Fruit fly (Drosophila melanogaster): ENCODE results near the gene Eno.

DNA sequence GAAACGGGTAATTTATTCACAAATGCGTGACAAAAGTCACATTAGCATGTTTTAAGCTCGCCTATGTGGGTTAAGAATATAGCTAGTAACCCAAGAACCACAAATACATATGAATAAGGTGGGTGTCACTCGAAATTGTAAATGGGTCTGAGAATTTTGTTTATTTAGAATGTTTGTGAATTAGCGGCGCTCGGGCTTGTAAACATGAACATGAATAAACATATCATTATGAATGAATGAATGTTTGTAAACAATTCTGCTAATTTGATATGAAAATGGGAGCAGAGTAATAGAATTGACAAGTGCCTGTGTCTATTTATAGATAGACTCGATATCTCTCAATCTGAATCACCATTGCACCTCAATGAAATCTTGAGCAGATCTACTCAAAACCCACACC is 5.7 kb upstream of the Eno start:
- no peak for TF ChIP-seq cnc (optimal IDR thresholded peaks at IDR 0.05)
- TF ChIP-seq kay (GFP tag; ENCODE audit: borderline replicate concordance): no peak
- no peak for TF ChIP-seq pad (GFP tag; optimal IDR thresholded peaks at IDR 0.05)
- no peak for TF ChIP-seq CG7045 (GFP tag; optimal IDR thresholded peaks at IDR 0.05)
- TF ChIP-seq ovo (GFP tag; optimal IDR thresholded peaks at IDR 0.05): no peak
- no peak for TF ChIP-seq CG5204 (GFP tag; optimal IDR thresholded peaks at IDR 0.05)
- no peak for TF ChIP-seq bab1 (GFP tag; optimal IDR thresholded peaks at IDR 0.05)
- no peak for TF ChIP-seq CG11617 (GFP tag; optimal IDR thresholded peaks at IDR 0.05)
- TF ChIP-seq Mnt (GFP tag; optimal IDR thresholded peaks at IDR 0.05): no peak
- TF ChIP-seq CG7101 (tag; optimal IDR thresholded peaks at IDR 0.05): no peak
- no peak for TF ChIP-seq toe (GFP tag; optimal IDR thresholded peaks at IDR 0.05)
- no peak for TF ChIP-seq cic (GFP tag; optimal IDR thresholded peaks at IDR 0.05)
- no peak for TF ChIP-seq tj (GFP tag; optimal IDR thresholded peaks at IDR 0.05)
